Fruit fly (Drosophila melanogaster) whole organism, embryonic: ENCODE data around the gene CG33111.

Experiments used
- Abd-B ChIP-seq: fragments of 200-800 bp; sonication (Bioruptor generic); optimal IDR thresholded peaks from 2 replicates; lab custom pipeline; 2018; ENCODE audit warnings: missing biosample characterization, mild to moderate bottlenecking, missing genetic modification characterization, moderate library complexity
- Antp ChIP-seq: fragments of 200-800 bp; sonication (Bioruptor generic); optimal IDR thresholded peaks from 3 replicates; lab custom pipeline; 2016; ENCODE audit warnings: missing biosample characterization, missing genetic modification characterization
- CG10209 ChIP-seq: fragments of 200-800 bp; sonication (Bioruptor generic); optimal IDR thresholded peaks from 3 replicates; lab custom pipeline; 2017; ENCODE audit warnings: missing biosample characterization, mild to moderate bottlenecking, missing genetic modification characterization, missing genetic modification reagents
- CG1233 ChIP-seq: fragments of 200-800 bp; sonication (Bioruptor generic); optimal IDR thresholded peaks from 4 replicates; lab custom pipeline; 2018; ENCODE audit warnings: missing biosample characterization, mild to moderate bottlenecking, missing genetic modification characterization
- CG13775 ChIP-seq: fragments of 200-800 bp; sonication (Bioruptor generic); optimal IDR thresholded peaks from 3 replicates; lab custom pipeline; 2017; ENCODE audit warnings: missing biosample characterization, mild to moderate bottlenecking, missing genetic modification characterization
- CG15269 ChIP-seq: fragments of 200-800 bp; sonication (Bioruptor generic); optimal IDR thresholded peaks from 2 replicates; lab custom pipeline; 2018; ENCODE audit warnings: missing biosample characterization, mild to moderate bottlenecking, missing genetic modification characterization, moderate library complexity
- CG17612 ChIP-seq: fragments of 200-800 bp; sonication (Bioruptor generic); IDR thresholded peaks from 2 replicates; pipeline ENCODE4 v1.3.6; 2022; ENCODE audit warnings: missing biosample characterization, missing genetic modification characterization
- CG17802 ChIP-seq: fragments of 200-800 bp; sonication (Bioruptor generic); optimal IDR thresholded peaks from 2 replicates; lab custom pipeline; 2018; ENCODE audit warnings: missing biosample characterization, mild to moderate bottlenecking, missing genetic modification characterization, moderate library complexity
- CG1792 ChIP-seq: fragments of 200-800 bp; sonication (Bioruptor generic); optimal IDR thresholded peaks from 2 replicates; lab custom pipeline; 2016; ENCODE audit warnings: missing biosample characterization, missing genetic modification characterization
- CG2116 ChIP-seq: fragments of 200-800 bp; sonication (Bioruptor generic); optimal IDR thresholded peaks from 3 replicates; lab custom pipeline; 2018; ENCODE audit warnings: missing biosample characterization, mild to moderate bottlenecking, missing genetic modification characterization
- CG32532 ChIP-seq: fragments of 200-800 bp; sonication (Bioruptor generic); IDR thresholded peaks from 2 replicates; pipeline ENCODE4 v1.3.6; 2022; ENCODE audit warnings: missing biosample characterization, missing genetic modification characterization
- CG32767 ChIP-seq: fragments of 200-800 bp; sonication (Bioruptor generic); IDR thresholded peaks from 2 replicates; pipeline ENCODE4 v1.3.6; 2022; ENCODE audit warnings: missing biosample characterization, missing genetic modification characterization
- CG34376 ChIP-seq: fragments of 200-800 bp; sonication (Bioruptor generic); optimal IDR thresholded peaks from 2 replicates; lab custom pipeline; 2018; ENCODE audit warnings: missing biosample characterization, mild to moderate bottlenecking, missing genetic modification characterization
- CG3847 ChIP-seq: fragments of 200-800 bp; sonication (Bioruptor generic); IDR thresholded peaks from 2 replicates; pipeline ENCODE4 v1.3.6; 2022; ENCODE audit warnings: missing biosample characterization, missing genetic modification characterization
- CG4360 ChIP-seq: fragments of 200-800 bp; sonication (Bioruptor generic); IDR thresholded peaks from 2 replicates; pipeline ENCODE4 v1.3.6; 2022; ENCODE audit warnings: missing biosample characterization, missing genetic modification characterization
- CG4730 ChIP-seq: fragments of 200-800 bp; sonication (Bioruptor generic); IDR thresholded peaks from 2 replicates; pipeline ENCODE4 v1.3.6; 2022; ENCODE audit warnings: missing biosample characterization, missing genetic modification characterization
- CG7786 ChIP-seq: fragments of 200-800 bp; sonication (Bioruptor generic); optimal IDR thresholded peaks from 2 replicates; lab custom pipeline; 2016; ENCODE audit warnings: missing biosample characterization, missing genetic modification characterization
- CG8281 ChIP-seq: fragments of 200-800 bp; sonication (Bioruptor generic); optimal IDR thresholded peaks from 2 replicates; lab custom pipeline; 2018; ENCODE audit warnings: missing biosample characterization, mild to moderate bottlenecking, missing genetic modification characterization, moderate library complexity
- CG8359 ChIP-seq: fragments of 200-800 bp; sonication (Bioruptor generic); optimal IDR thresholded peaks from 2 replicates; lab custom pipeline; 2017; ENCODE audit warnings: missing biosample characterization, mild to moderate bottlenecking, missing genetic modification characterization, borderline replicate concordance
- CG8924 ChIP-seq: fragments of 200-800 bp; optimal IDR thresholded peaks from 3 replicates; lab custom pipeline; 2019; ENCODE audit warnings: missing biosample characterization, mild to moderate bottlenecking, missing genetic modification characterization, moderate library complexity
- CG9876 ChIP-seq: fragments of 200-800 bp; sonication (Bioruptor generic); optimal IDR thresholded peaks from 2 replicates; lab custom pipeline; 2016; ENCODE audit warnings: missing biosample characterization, missing genetic modification characterization
- Deaf1 ChIP-seq: fragments of 200-800 bp; optimal IDR thresholded peaks from 3 replicates; lab custom pipeline; 2019; ENCODE audit warnings: missing biosample characterization, mild to moderate bottlenecking, missing genetic modification characterization, moderate library complexity
- Dip2 ChIP-seq: fragments of 200-800 bp; sonication (Bioruptor generic); IDR thresholded peaks from 2 replicates; pipeline ENCODE4 v1.3.6; 2022; ENCODE audit warnings: missing biosample characterization, missing genetic modification characterization
- E2f2 ChIP-seq: fragments of 200-800 bp; sonication (Bioruptor generic); IDR thresholded peaks from 2 replicates; pipeline ENCODE4 v1.3.6; 2022; ENCODE audit warnings: missing biosample characterization, missing genetic modification characterization
- Med ChIP-seq: fragments of 200-800 bp; sonication (Bioruptor generic); peaks from one replicate; lab custom pipeline; 2016; ENCODE audit warnings: missing biosample characterization, missing genetic modification characterization, mild to moderate bottlenecking, inconsistent platforms, moderate library complexity
- Rx ChIP-seq: fragments of 200-800 bp; sonication (Bioruptor generic); IDR thresholded peaks from 2 replicates; pipeline ENCODE4 v1.3.6; 2022; ENCODE audit warnings: missing biosample characterization, missing genetic modification characterization
- Stat92E ChIP-seq, 3 experiments: fragments of >200 bp in 2 of 3; fragments of 200-800 bp in 1 of 3; sonication (Bioruptor generic) in 1 of 3; optimal IDR thresholded peaks; 2 replicates each; lab custom pipeline; 2017 to 2019; ENCODE audit warnings: missing biosample characterization in 3 of 3, missing genetic modification characterization in 3 of 3, mild to moderate bottlenecking in 1 of 3, moderate library complexity in 1 of 3
- Tbp ChIP-seq: fragments of >200 bp; optimal IDR thresholded peaks from 2 replicates; lab custom pipeline; 2018; ENCODE audit warnings: missing biosample characterization, missing genetic modification characterization
- Xbp1 ChIP-seq: fragments of 200-800 bp; sonication (Bioruptor generic); optimal IDR thresholded peaks from 3 replicates; lab custom pipeline; 2016; ENCODE audit warnings: missing biosample characterization, mild to moderate bottlenecking, missing genetic modification characterization
- YL-1 ChIP-seq: fragments of 200-800 bp; sonication (Bioruptor generic); optimal IDR thresholded peaks from 3 replicates; lab custom pipeline; 2017; ENCODE audit warnings: missing biosample characterization, mild to moderate bottlenecking, missing genetic modification characterization
- ab ChIP-seq: fragments of 200-800 bp; sonication (Bioruptor generic); optimal IDR thresholded peaks from 2 replicates; lab custom pipeline; 2016; ENCODE audit warnings: missing biosample characterization, missing genetic modification characterization
- ap ChIP-seq: fragments of 200-800 bp; sonication (Bioruptor generic); IDR thresholded peaks from 2 replicates; pipeline ENCODE4 v1.3.6; 2022; ENCODE audit warnings: missing biosample characterization, missing genetic modification characterization
- ase ChIP-seq: fragments of 200-800 bp; sonication (Bioruptor generic); IDR thresholded peaks from 3 replicates; pipeline ENCODE4 v1.3.6; 2022; ENCODE audit warnings: missing biosample characterization, missing genetic modification characterization
- ash1 ChIP-seq: fragments of 200-800 bp; sonication (Bioruptor generic); optimal IDR thresholded peaks from 2 replicates; lab custom pipeline; 2018; ENCODE audit warnings: missing biosample characterization, mild to moderate bottlenecking, missing genetic modification characterization
- az2 ChIP-seq: fragments of 200-800 bp; sonication (Bioruptor generic); optimal IDR thresholded peaks from 3 replicates; lab custom pipeline; 2016; ENCODE audit warnings: missing biosample characterization, missing genetic modification characterization
- bigmax ChIP-seq: fragments of 200-800 bp; sonication (Bioruptor generic); optimal IDR thresholded peaks from 2 replicates; lab custom pipeline; 2018; ENCODE audit warnings: missing biosample characterization, mild to moderate bottlenecking, missing genetic modification characterization
- cwo ChIP-seq: fragments of 200-800 bp; sonication (Bioruptor generic); optimal IDR thresholded peaks from 3 replicates; lab custom pipeline; 2017; ENCODE audit warnings: missing biosample characterization, missing genetic modification characterization, mild to moderate bottlenecking, moderate library complexity, missing genetic modification reagents
- dan ChIP-seq: fragments of 200-800 bp; sonication (Bioruptor generic); IDR thresholded peaks from 2 replicates; pipeline ENCODE4 v1.3.6; 2022; ENCODE audit warnings: missing biosample characterization, missing genetic modification characterization
- gt ChIP-seq: fragments of 200-800 bp; sonication (Bioruptor generic); IDR thresholded peaks from 2 replicates; pipeline ENCODE4 v1.3.6; 2022; ENCODE audit warnings: missing biosample characterization, missing genetic modification characterization
- ham ChIP-seq: fragments of 200-800 bp; sonication (Bioruptor generic); IDR thresholded peaks from 2 replicates; pipeline ENCODE4 v1.3.6; 2022; ENCODE audit warnings: missing biosample characterization, missing genetic modification characterization
- hth ChIP-seq: fragments of >200 bp; optimal IDR thresholded peaks from 2 replicates; lab custom pipeline; 2017; ENCODE audit warnings: inconsistent platforms
- kni ChIP-seq: fragments of 200-800 bp; sonication (Bioruptor generic); optimal IDR thresholded peaks from 3 replicates; lab custom pipeline; 2017; ENCODE audit warnings: mild to moderate bottlenecking, missing biosample characterization, missing genetic modification reagents, missing genetic modification characterization
- lola ChIP-seq, 3 experiments: fragments of >200 bp in 2 of 3; fragments of 200-800 bp in 1 of 3; sonication (Bioruptor generic) in 1 of 3; optimal IDR thresholded peaks; 2 replicates each; lab custom pipeline; 2017 to 2019; ENCODE audit warnings: missing biosample characterization in 3 of 3, missing genetic modification characterization in 3 of 3, mild to moderate bottlenecking in 1 of 3, moderate library complexity in 1 of 3
- nerfin-1 ChIP-seq: fragments of 200-800 bp; sonication (Bioruptor generic); optimal IDR thresholded peaks from 3 replicates; lab custom pipeline; 2019; ENCODE audit warnings: missing biosample characterization, mild to moderate bottlenecking, missing genetic modification characterization, moderate library complexity
- otp ChIP-seq: fragments of 200-800 bp; sonication (Bioruptor generic); IDR thresholded peaks from 3 replicates; pipeline ENCODE4, ENCODE4 v1.3.6; 2022; ENCODE audit warnings: missing biosample characterization, missing genetic modification characterization
- pros ChIP-seq: fragments of 200-800 bp; sonication (Bioruptor generic); optimal IDR thresholded peaks from 3 replicates; lab custom pipeline; 2019; ENCODE audit warnings: missing biosample characterization, mild to moderate bottlenecking, missing genetic modification characterization, moderate library complexity
- tap ChIP-seq: fragments of 200-800 bp; optimal IDR thresholded peaks from 3 replicates; lab custom pipeline; 2019; ENCODE audit warnings: missing biosample characterization, mild to moderate bottlenecking, missing genetic modification characterization, moderate library complexity
- tin ChIP-seq: fragments of 200-800 bp; sonication (Bioruptor generic); optimal IDR thresholded peaks from 3 replicates; lab custom pipeline; 2016; ENCODE audit warnings: missing biosample characterization, missing genetic modification characterization
- wek ChIP-seq: fragments of 200-800 bp; sonication (Bioruptor generic); optimal IDR thresholded peaks from 3 replicates; lab custom pipeline; 2018; ENCODE audit warnings: missing biosample characterization, mild to moderate bottlenecking, missing genetic modification characterization, moderate library complexity
- zen2 ChIP-seq: fragments of 200-800 bp; sonication (Bioruptor generic); IDR thresholded peaks from 3 replicates; pipeline ENCODE4 v1.3.6; 2022; ENCODE audit warnings: missing biosample characterization, missing genetic modification characterization; ENCODE audit not compliant: partially characterized antibody

CG33111 gene

dm6 chr3R:23781466-23781935 lies 37.5 kb downstream of the CG33111 start, which contains the start of the genes Nup98-96 and mbc (continued):
- TF ChIP-seq CG4730: peak; percentile 81
- TF ChIP-seq CG34376 (GFP tag; lab: Kevin White, UChicago): peak; percentile 44
- TF ChIP-seq az2: peak; percentile 86
- peak; percentile 88 for TF ChIP-seq CG1792 (GFP tag; lab: Kevin White, UChicago)
- peak; percentile 57; the same call in 1 of the 2 replicates for TF ChIP-seq CG32767
- TF ChIP-seq Antp: peak; percentile 92
- TF ChIP-seq Rx (GFP tag; lab: Robert Waterston, UW): peak; percentile 72
- TF ChIP-seq CG8281 (tag; lab: Kevin White, UChicago): peak; percentile 50
- TF ChIP-seq CG9876 (GFP tag; lab: Kevin White, UChicago): peak; percentile 91
- peak; percentile 87 for TF ChIP-seq tin (GFP tag; lab: Kevin White, UChicago)
- peak in 1 of 3 experiments; percentile 70 for TF ChIP-seq Stat92E (GFP tag; optimal IDR thresholded peaks at IDR 0.05; lab: Kevin White, UChicago)
- TF ChIP-seq CG10209 (GFP tag; lab: Kevin White, UChicago): peak; percentile 84
- TF ChIP-seq CG32532 (GFP tag; lab: Robert Waterston, UW): peak; percentile 85
- peak; percentile 73 for TF ChIP-seq ase
- peak; percentile 93 for TF ChIP-seq Xbp1 (GFP tag; lab: Kevin White, UChicago)
- peak; percentile 42 for TF ChIP-seq kni (GFP tag; lab: Kevin White, UChicago)
- TF ChIP-seq otp (GFP tag; lab: Robert Waterston, UW): peak; percentile 81
- TF ChIP-seq Med: peak; percentile 98
- TF ChIP-seq Deaf1: peak; percentile 54
- TF ChIP-seq cwo (GFP tag; lab: Kevin White, UChicago): peak; percentile 43
- TF ChIP-seq E2f2: peak; percentile 63
- no peak for TF ChIP-seq pros (GFP tag; lab: Kevin White, UChicago)
- TF ChIP-seq ab (GFP tag; lab: Kevin White, UChicago): peak; percentile 91
- peak; percentile 19 for TF ChIP-seq tap
- TF ChIP-seq bigmax (GFP tag; lab: Kevin White, UChicago): no peak
- no peak for TF ChIP-seq Dip2 (GFP tag; lab: Robert Waterston, UW)
- TF ChIP-seq CG8924 (tag; lab: Kevin White, UChicago): peak; percentile 83
- TF ChIP-seq wek (GFP tag; lab: Kevin White, UChicago): peak; percentile 93
- TF ChIP-seq dan: peak; percentile 54
- peak; percentile 87 for TF ChIP-seq CG17802
- TF ChIP-seq CG15269 (tag; lab: Kevin White, UChicago): peak; percentile 81
- TF ChIP-seq gt (GFP tag; lab: Robert Waterston, UW): peak; percentile 50
- peak; percentile 33; the same call in 1 of the 2 replicates for TF ChIP-seq ap (GFP tag; lab: Robert Waterston, UW)
- TF ChIP-seq CG17612 (GFP tag; lab: Robert Waterston, UW): no peak
- TF ChIP-seq CG4360 (GFP tag; lab: Robert Waterston, UW): peak; percentile 10; the same call in 1 of the 2 replicates
- peak; percentile 92 for TF ChIP-seq CG7786 (GFP tag; lab: Kevin White, UChicago)
- peak; percentile 58 for TF ChIP-seq CG1233
- peak; percentile 92 for TF ChIP-seq Abd-B (GFP tag; lab: Kevin White, UChicago)
- peak; percentile 91 for TF ChIP-seq CG3847 (GFP tag; lab: Robert Waterston, UW)
- no peak for TF ChIP-seq hth (lab: Kevin White, UChicago)
- TF ChIP-seq CG8359 (GFP tag; lab: Kevin White, UChicago): peak; percentile 4
- peak; percentile 92 for TF ChIP-seq CG13775
- peak; percentile 63 for TF ChIP-seq CG2116
- TF ChIP-seq YL-1 (GFP tag; lab: Kevin White, UChicago): peak; percentile 93
- peak; percentile 72 for TF ChIP-seq nerfin-1 (tag; lab: Kevin White, UChicago)
- TF ChIP-seq zen2 (GFP tag; lab: Robert Waterston, UW): no peak
- no peak for TF ChIP-seq Tbp
- TF ChIP-seq lola (GFP tag; optimal IDR thresholded peaks at IDR 0.05; lab: Kevin White, UChicago): peak in 2 of 3 experiments; percentile 84 to 96
- TF ChIP-seq ham: peak; percentile 46; the same call in 1 of the 2 replicates
- TF ChIP-seq ash1 (GFP tag; lab: Kevin White, UChicago): peak; percentile 8
